Fruit fly (Drosophila melanogaster) whole organism, pupa: Measurements from ENCODE around the gene dpr7.

Experiments used
- CG10348 ChIP-seq: fragments of 200-800 bp; sonication (Bioruptor generic); IDR thresholded peaks from 2 replicates; pipeline ENCODE4 v1.3.6; 2022; ENCODE audit warnings: missing biosample characterization, missing genetic modification characterization
- CG12605 ChIP-seq: fragments of 200-800 bp; sonication (Bioruptor generic); IDR thresholded peaks from 2 replicates; pipeline ENCODE4 v1.3.6; 2022; ENCODE audit warnings: missing biosample characterization, missing genetic modification characterization
- CG13204 ChIP-seq: fragments of 200-800 bp; sonication (Bioruptor generic); optimal IDR thresholded peaks from 2 replicates; lab custom pipeline; 2018; ENCODE audit warnings: missing biosample characterization, mild to moderate bottlenecking, missing genetic modification characterization, moderate library complexity
- CG14655 ChIP-seq: fragments of 200-800 bp; sonication (Bioruptor generic); optimal IDR thresholded peaks from 3 replicates; lab custom pipeline; 2017; ENCODE audit warnings: mild to moderate bottlenecking, missing biosample characterization, missing genetic modification reagents, missing genetic modification characterization
- CG17806 ChIP-seq: fragments of 200-800 bp; sonication (Bioruptor generic); optimal IDR thresholded peaks from 2 replicates; lab custom pipeline; 2018; ENCODE audit warnings: missing biosample characterization, mild to moderate bottlenecking, missing genetic modification characterization, moderate library complexity
- CG32121 ChIP-seq: fragments of 200-800 bp; sonication (Bioruptor generic); IDR thresholded peaks from 2 replicates; pipeline ENCODE4 v1.3.6; 2022; ENCODE audit warnings: missing biosample characterization, missing genetic modification characterization
- CG34367 ChIP-seq: fragments of 200-800 bp; sonication (Bioruptor generic); optimal IDR thresholded peaks from 2 replicates; lab custom pipeline; 2018; ENCODE audit warnings: missing biosample characterization, mild to moderate bottlenecking, missing genetic modification characterization
- CG4496 ChIP-seq: fragments of 200-800 bp; sonication (Bioruptor generic); IDR thresholded peaks from 3 replicates; pipeline ENCODE4 v1.3.6; 2022; ENCODE audit warnings: missing biosample characterization, missing genetic modification characterization
- CG8159 ChIP-seq: fragments of 200-800 bp; sonication (Bioruptor generic); optimal IDR thresholded peaks from 3 replicates; lab custom pipeline; 2018; ENCODE audit warnings: missing biosample characterization, mild to moderate bottlenecking, missing genetic modification characterization, moderate library complexity
- CG8301 ChIP-seq: fragments of 200-800 bp; sonication (Bioruptor generic); optimal IDR thresholded peaks from 2 replicates; lab custom pipeline; 2018; ENCODE audit warnings: missing biosample characterization, mild to moderate bottlenecking, missing genetic modification characterization
- CG9948 ChIP-seq: fragments of 200-800 bp; sonication (Bioruptor generic); optimal IDR thresholded peaks from 2 replicates; lab custom pipeline; 2018; ENCODE audit warnings: missing biosample characterization, mild to moderate bottlenecking, missing genetic modification characterization, moderate library complexity
- D1 ChIP-seq: fragments of 200-800 bp; sonication (Bioruptor generic); optimal IDR thresholded peaks from 2 replicates; lab custom pipeline; 2018; ENCODE audit warnings: missing biosample characterization, mild to moderate bottlenecking, missing genetic modification characterization, moderate library complexity
- EcR ChIP-seq: fragments of 200-800 bp; sonication (Bioruptor generic); optimal IDR thresholded peaks from 3 replicates; lab custom pipeline; 2019; ENCODE audit warnings: missing biosample characterization, missing genetic modification characterization, mild to moderate bottlenecking, moderate library complexity, missing genetic modification reagents
- Ets98B ChIP-seq: fragments of 200-800 bp; sonication (Bioruptor generic); IDR thresholded peaks from 2 replicates; pipeline ENCODE4 v1.3.6; 2022; ENCODE audit warnings: missing biosample characterization, missing genetic modification characterization
- Pif1A ChIP-seq: fragments of 200-800 bp; sonication (Bioruptor generic); optimal IDR thresholded peaks from 3 replicates; lab custom pipeline; 2016; ENCODE audit warnings: missing biosample characterization, missing genetic modification characterization
- Pif1B ChIP-seq: fragments of 200-800 bp; sonication (Bioruptor generic); optimal IDR thresholded peaks from 3 replicates; lab custom pipeline; 2016; ENCODE audit warnings: missing biosample characterization, missing genetic modification characterization
- Snoo ChIP-seq: fragments of 200-800 bp; sonication (Bioruptor generic); optimal IDR thresholded peaks from 3 replicates; lab custom pipeline; 2017; ENCODE audit warnings: missing biosample characterization, mild to moderate bottlenecking, missing genetic modification characterization, inconsistent platforms
- fd96Ca ChIP-seq: fragments of 200-800 bp; sonication (Bioruptor generic); IDR thresholded peaks from 3 replicates; pipeline ENCODE4 v1.3.6; 2022; ENCODE audit warnings: missing biosample characterization, missing genetic modification characterization
- gl ChIP-seq: fragments of 200-800 bp; sonication (Bioruptor generic); optimal IDR thresholded peaks from 2 replicates; lab custom pipeline; 2018; ENCODE audit warnings: missing biosample characterization, mild to moderate bottlenecking, missing genetic modification characterization
- rn ChIP-seq: fragments of 200-800 bp; sonication (Bioruptor generic); IDR thresholded peaks from 2 replicates; pipeline ENCODE4 v1.3.6; 2022; ENCODE audit warnings: missing biosample characterization, missing genetic modification characterization

The dpr7 gene

DNA sequence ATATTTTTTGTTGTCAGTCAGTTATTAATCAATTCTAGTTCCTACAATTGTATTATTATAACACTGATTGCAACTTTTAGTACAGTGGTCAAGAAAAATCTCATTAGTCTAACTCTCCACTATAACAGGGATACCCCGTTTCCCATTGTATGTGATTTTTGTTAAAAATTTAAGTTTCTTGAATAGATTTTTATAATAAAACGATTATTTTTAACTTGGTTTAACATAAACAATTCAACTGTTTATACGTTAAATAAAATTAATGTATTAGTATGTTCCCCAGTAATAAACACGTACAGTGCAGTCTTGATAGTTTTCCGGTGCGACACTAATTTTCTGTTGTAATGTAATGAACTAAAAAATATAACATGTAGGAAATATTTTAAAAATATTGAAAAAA is 12.3 kb downstream of the dpr7 start:
- TF ChIP-seq EcR (GFP tag; lab: Kevin White, UChicago) (no peak), CG8301 (no peak), CG13204 (GFP tag; lab: Kevin White, UChicago) (no peak), fd96Ca (GFP tag; lab: Robert Waterston, UW) (no peak), Ets98B (no peak), CG4496 (GFP tag; lab: Robert Waterston, UW) (no peak), CG17806 (tag; lab: Kevin White, UChicago) (no peak), CG14655 (GFP tag; lab: Kevin White, UChicago) (no peak), CG9948 (tag; lab: Kevin White, UChicago) (no peak)

DNA sequence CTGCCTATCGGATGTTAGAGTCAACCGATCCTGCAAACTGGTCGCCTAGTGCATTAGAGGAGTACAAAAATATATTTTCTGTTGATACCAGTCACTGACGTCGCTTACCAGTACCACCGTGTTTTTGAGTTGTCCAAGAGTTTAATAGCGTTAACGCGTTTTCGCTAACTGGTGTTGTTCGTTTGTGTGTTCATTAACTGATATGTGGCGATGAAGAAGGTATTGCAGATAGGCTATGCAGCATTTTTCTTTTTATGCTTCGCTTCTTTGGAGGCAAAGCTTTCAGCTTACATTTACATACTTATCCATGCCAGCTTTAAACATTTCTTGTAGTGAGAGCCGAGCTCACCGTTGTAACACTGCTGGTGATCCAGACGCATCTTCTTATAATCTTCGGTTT is 14.7 kb downstream of the dpr7 start:
- no peak for TF ChIP-seq CG9948 (tag; lab: Kevin White, UChicago)
- no peak for TF ChIP-seq CG8159 (tag; lab: Kevin White, UChicago)
- TF ChIP-seq Pif1A (GFP tag; lab: Kevin White, UChicago), result no peak
- no peak for TF ChIP-seq fd96Ca (GFP tag; lab: Robert Waterston, UW)
- no peak for TF ChIP-seq CG8301
- TF ChIP-seq CG34367 (tag; lab: Kevin White, UChicago), result no peak
- no peak for TF ChIP-seq EcR (GFP tag; lab: Kevin White, UChicago)
- TF ChIP-seq CG32121 (GFP tag; lab: Robert Waterston, UW), result no peak
- no peak for TF ChIP-seq CG14655 (GFP tag; lab: Kevin White, UChicago)
- TF ChIP-seq CG4496 (GFP tag; lab: Robert Waterston, UW), result no peak
- no peak for TF ChIP-seq CG12605 (GFP tag; lab: Robert Waterston, UW)
- no peak for TF ChIP-seq Ets98B
- no peak for TF ChIP-seq CG10348 (GFP tag; lab: Robert Waterston, UW)
- TF ChIP-seq D1 (tag; lab: Kevin White, UChicago), result no peak
- TF ChIP-seq Pif1B (GFP tag; lab: Kevin White, UChicago), result no peak
- TF ChIP-seq, all 21 proteins: peak for 0

DNA sequence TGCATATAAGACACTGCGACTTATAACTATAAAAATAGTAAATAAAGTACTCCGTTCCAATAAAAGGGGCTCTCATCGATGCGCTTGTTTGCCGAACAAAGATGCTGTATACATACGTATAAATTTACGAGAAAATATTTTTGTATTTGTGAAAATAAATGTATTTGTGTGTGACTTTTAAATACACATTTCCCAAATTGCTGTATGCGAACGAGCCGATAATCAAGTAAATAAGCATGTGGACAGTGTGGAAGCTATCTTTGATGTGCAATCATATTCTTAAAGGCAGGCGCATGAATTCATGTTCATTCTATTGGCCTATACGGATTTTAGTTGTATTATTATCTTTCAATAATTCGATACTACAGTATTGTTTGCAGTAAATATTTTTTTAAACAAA is 21.9 kb downstream of the dpr7 start:
- no peak for TF ChIP-seq D1 (tag; lab: Kevin White, UChicago)
- no peak for TF ChIP-seq gl (tag; lab: Kevin White, UChicago)
- TF ChIP-seq CG14655 (GFP tag; lab: Kevin White, UChicago), result no peak
- no peak for TF ChIP-seq CG17806 (tag; lab: Kevin White, UChicago)
- no peak for TF ChIP-seq CG4496 (GFP tag; lab: Robert Waterston, UW)
- no peak for TF ChIP-seq CG12605 (GFP tag; lab: Robert Waterston, UW)
- TF ChIP-seq fd96Ca (GFP tag; lab: Robert Waterston, UW), result no peak
- no peak for TF ChIP-seq Pif1A (GFP tag; lab: Kevin White, UChicago)
- no peak for TF ChIP-seq Snoo (tag; lab: Kevin White, UChicago)
- TF ChIP-seq, all 21 proteins: peak for 0

DNA sequence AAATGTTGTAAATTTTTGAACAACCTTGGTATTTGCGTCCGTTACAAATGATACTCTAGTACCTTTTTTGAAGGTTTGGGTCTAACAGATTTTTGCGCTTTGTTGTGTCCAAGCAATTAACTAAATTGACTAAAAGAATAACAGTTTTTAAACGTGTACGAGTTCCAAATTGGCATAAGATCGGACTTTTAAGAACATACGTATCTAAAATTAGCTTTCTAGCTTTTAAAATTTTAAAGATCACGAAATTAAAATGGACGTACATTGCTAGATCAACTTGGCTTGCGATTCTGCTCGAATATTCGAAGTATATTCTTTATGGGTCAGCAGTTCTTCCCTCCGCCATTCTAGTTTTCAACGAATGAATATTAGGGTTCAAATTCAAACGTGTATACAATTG is 22.7 kb downstream of the dpr7 start, which contains the start of gene CG1674:
Gene CG1674, plus strand, starts transcription at position 301 of the 400 bp plus-strand sequence.
- no peak for TF ChIP-seq rn (GFP tag; lab: Robert Waterston, UW)

DNA sequence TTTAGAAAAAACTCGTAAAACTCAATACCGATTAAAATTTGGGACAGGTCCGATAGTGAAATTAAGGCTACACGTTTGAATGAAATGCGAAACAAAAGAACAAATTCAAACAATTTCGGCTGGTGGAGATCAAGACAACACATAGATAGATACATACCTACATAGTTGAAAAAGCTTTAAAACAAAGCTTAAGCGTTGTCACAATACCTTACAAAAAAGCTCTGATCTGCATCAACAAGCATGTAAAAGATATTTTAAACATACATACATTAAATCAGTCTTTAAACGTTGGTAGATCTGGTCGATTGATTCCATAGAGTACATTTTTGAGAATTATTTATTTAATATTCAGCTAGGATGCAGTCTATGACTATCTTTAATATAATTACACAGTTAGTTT is 25.5 kb downstream of the dpr7 start, which contains the start of the genes CG31999 and yellow-h:
Gene CG31999, minus strand, starts transcription at position 101 of the 400 bp plus-strand sequence.
Gene yellow-h, plus strand, starts transcription at position 275 of the 400 bp plus-strand sequence.
- TF ChIP-seq rn (GFP tag; lab: Robert Waterston, UW) (no peak), CG34367 (tag; lab: Kevin White, UChicago) (no peak), CG14655 (GFP tag; lab: Kevin White, UChicago) (no peak), D1 (tag; lab: Kevin White, UChicago) (no peak), Pif1A (GFP tag; lab: Kevin White, UChicago) (no peak), CG9948 (tag; lab: Kevin White, UChicago) (no peak), fd96Ca (GFP tag; lab: Robert Waterston, UW) (no peak), Ets98B (no peak), EcR (GFP tag; lab: Kevin White, UChicago) (no peak), CG13204 (GFP tag; lab: Kevin White, UChicago) (no peak), Pif1B (GFP tag; lab: Kevin White, UChicago) (no peak), CG12605 (GFP tag; lab: Robert Waterston, UW) (no peak), CG8301 (no peak), gl (tag; lab: Kevin White, UChicago) (no peak), CG4496 (GFP tag; lab: Robert Waterston, UW) (no peak), CG10348 (GFP tag; lab: Robert Waterston, UW) (no peak)

DNA sequence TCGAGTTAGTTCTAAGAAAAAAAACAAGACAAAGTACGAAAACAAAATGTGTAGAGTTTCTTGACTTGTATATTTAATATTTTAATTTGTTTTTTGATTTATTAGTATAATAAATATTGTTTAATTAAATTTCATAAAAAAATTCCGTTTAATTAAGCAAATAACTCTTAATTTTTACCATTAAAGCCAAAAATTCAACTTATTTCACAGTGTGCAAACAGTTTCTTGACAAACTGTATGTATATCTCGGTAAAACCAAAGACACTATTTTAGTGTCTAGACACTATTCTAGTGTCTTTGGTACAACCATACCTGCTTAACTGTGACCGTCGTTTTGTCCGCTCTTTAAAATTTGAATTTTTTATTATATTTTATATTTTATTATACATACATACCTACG is 26.4 kb downstream of the dpr7 start:
- TF ChIP-seq CG4496 (GFP tag; lab: Robert Waterston, UW), result no peak
- no peak for TF ChIP-seq CG10348 (GFP tag; lab: Robert Waterston, UW)
- TF ChIP-seq rn (GFP tag; lab: Robert Waterston, UW), result no peak
- TF ChIP-seq CG8301, result no peak
- no peak for TF ChIP-seq CG9948 (tag; lab: Kevin White, UChicago)
- no peak for TF ChIP-seq fd96Ca (GFP tag; lab: Robert Waterston, UW)
- TF ChIP-seq gl (tag; lab: Kevin White, UChicago), result no peak
- no peak for TF ChIP-seq CG13204 (GFP tag; lab: Kevin White, UChicago)

DNA sequence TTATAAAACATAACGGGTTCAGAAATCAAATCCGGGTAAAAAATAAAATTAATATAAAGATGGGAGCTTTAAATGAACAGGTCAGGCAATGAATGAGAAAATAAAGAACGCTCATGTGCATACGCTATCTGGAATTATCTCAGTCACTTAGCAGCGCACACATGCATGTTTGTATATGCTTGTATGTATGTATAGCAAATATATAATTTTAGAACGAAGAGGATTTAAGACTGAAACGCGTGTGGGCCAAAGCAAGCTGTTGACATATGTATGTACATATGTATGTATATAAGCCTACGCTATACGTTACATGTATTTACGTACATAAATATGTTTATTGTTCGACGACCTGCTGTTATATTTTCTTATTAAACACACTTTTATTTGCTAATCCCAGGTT is 27.3 kb downstream of the dpr7 start:
- TF ChIP-seq Pif1A (GFP tag; lab: Kevin White, UChicago) (peak; percentile 6), Snoo (tag; lab: Kevin White, UChicago) (peak; percentile 5), gl (tag; lab: Kevin White, UChicago) (peak; percentile 16), CG8301 (no peak)
- TF ChIP-seq, all 21 proteins: peak for 3
